Worm (Caenorhabditis elegans): ENCODE results near the gene F47B10.9.

F47B10.9 gene

ce11 chrX:10900079-10900724 is 13.7 kb downstream of the F47B10.9 start, which contains the start of gene suca-1 (continued):
- TF ChIP-seq unc-62 (GFP tag; optimal IDR thresholded peaks at IDR 0.05 in 1 of 2) = peak in 1 of 2 experiments; percentile 71
- no peak for TF ChIP-seq unc-62 (tag; optimal IDR thresholded peaks at IDR 0.05)
- no peak for TF ChIP-seq lin-38 (GFP tag; IDR thresholded peaks at IDR 0.05)
- TF ChIP-seq set-16 (GFP tag; IDR thresholded peaks at IDR 0.05) = no peak
- TF ChIP-seq lir-3 (tag; optimal IDR thresholded peaks at IDR 0.05) = no peak

DNA sequence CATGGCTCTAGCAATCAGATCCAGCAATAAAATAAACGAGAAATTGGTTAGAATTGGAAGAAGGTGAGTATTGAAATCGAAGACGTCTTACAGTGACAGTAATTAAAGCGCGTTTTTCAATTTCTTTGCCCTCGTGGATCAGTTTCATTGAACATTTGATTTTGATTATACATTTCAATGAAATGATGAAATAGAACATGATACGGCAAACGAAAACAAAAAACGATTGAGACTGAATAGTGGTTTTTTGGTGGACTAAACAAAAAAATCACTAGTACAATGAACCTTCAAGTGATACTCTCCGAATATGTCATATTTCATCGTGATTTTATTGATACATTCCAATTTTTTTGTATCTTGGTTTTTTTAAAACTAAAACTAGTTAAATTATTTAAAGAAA is 17.4 kb downstream of the F47B10.9 start, which contains the start of gene haly-1:
haly-1 (minus strand) TSS at position 101 of the 400 bp plus-strand sequence.
- TF ChIP-seq hif-1 (tag; optimal IDR thresholded peaks at IDR 0.05) (no peak), nhr-6 (tag; optimal IDR thresholded peaks at IDR 0.05) (no peak), ztf-11 (tag; optimal IDR thresholded peaks at IDR 0.05) (no peak), dmd-9 (GFP tag; IDR thresholded peaks at IDR 0.05) (no peak), nhr-25 (tag; optimal IDR thresholded peaks at IDR 0.05; ENCODE audit: borderline replicate concordance, insufficient read depth) (no peak), hmg-1.1 (GFP tag; IDR thresholded peaks at IDR 0.05) (no peak), madf-5 (GFP tag; IDR thresholded peaks at IDR 0.05) (no peak), aha-1 (tag) (no peak), fkh-10 (GFP tag; optimal IDR thresholded peaks at IDR 0.05) (no peak), R02D3.7 (tag; optimal IDR thresholded peaks at IDR 0.05) (no peak), zip-2 (tag; optimal IDR thresholded peaks at IDR 0.05) (no peak)

DNA sequence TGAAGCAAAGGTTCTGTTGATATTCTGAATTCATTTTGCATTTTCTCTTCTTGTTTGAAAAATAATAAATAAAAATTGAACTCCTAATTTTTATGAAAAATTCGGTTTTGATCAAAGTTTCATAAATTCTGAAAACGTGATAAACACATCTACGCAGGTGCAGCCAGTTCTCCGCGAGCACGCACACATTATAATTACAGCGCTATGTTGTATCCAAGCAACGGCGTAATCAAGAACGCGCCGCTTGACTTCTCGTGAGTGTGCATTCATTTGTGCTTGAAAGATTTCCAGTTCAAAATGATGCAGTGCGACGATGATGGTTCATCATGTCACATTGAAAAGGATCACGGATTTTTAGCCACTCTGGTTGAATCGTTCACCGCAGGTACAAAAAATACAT is 22.0 kb downstream of the F47B10.9 start, which contains the start of gene F47B10.3:
F47B10.3 (plus strand) TSS at position 301 of the 400 bp plus-strand sequence.
- TF ChIP-seq pha-4 (GFP tag; IDR thresholded peaks at IDR 0.05) (no peak), pha-4 (tag; optimal IDR thresholded peaks at IDR 0.05) (no peak), snpc-1.2 (GFP tag; IDR thresholded peaks at IDR 0.05) (no peak), Y105C5A.15 (GFP tag; IDR thresholded peaks at IDR 0.05) (no peak), D1046.2 (GFP tag; IDR thresholded peaks at IDR 0.05) (no peak), R02D3.7 (tag; optimal IDR thresholded peaks at IDR 0.05) (no peak), F26F4.8 (GFP tag; conservative IDR thresholded peaks at IDR 0.05) (no peak), daf-12 (tag; optimal IDR thresholded peaks at IDR 0.05) (no peak), fkh-10 (GFP tag; optimal IDR thresholded peaks at IDR 0.05) (no peak), F37D6.2 (tag; optimal IDR thresholded peaks at IDR 0.05) (no peak), zag-1 (tag; optimal IDR thresholded peaks at IDR 0.05) (no peak), lsy-2 (tag; optimal IDR thresholded peaks at IDR 0.05) (no peak)

- no peak for TF ChIP-seq unc-62 (GFP tag; optimal IDR thresholded peaks at IDR 0.05 in 1 of 2)
- TF ChIP-seq unc-62 (tag; optimal IDR thresholded peaks at IDR 0.05) = no peak
- TF ChIP-seq Y75B8A.6 (GFP tag; IDR thresholded peaks at IDR 0.05) = no peak
- TF ChIP-seq nhr-28 (tag; optimal IDR thresholded peaks at IDR 0.05) = no peak
- TF ChIP-seq lim-7 (GFP tag; IDR thresholded peaks at IDR 0.05) = no peak
Measured at ce11 chrX:10890965-10891364, 22.9 kb downstream of the F47B10.9 start, which contains the start of gene F47B10.4. TSS of gene F47B10.4 (plus strand) at chrX:10891265.

- TF ChIP-seq ztf-11 (tag; optimal IDR thresholded peaks at IDR 0.05) (no peak), aha-1 (tag) (peak; percentile 35)
Measured at ce11 chrX:10890456-10890855, 23.4 kb downstream of the F47B10.9 start, which contains the start of gene F47B10.5. TSS of gene F47B10.5 (minus strand) at chrX:10890556.

DNA sequence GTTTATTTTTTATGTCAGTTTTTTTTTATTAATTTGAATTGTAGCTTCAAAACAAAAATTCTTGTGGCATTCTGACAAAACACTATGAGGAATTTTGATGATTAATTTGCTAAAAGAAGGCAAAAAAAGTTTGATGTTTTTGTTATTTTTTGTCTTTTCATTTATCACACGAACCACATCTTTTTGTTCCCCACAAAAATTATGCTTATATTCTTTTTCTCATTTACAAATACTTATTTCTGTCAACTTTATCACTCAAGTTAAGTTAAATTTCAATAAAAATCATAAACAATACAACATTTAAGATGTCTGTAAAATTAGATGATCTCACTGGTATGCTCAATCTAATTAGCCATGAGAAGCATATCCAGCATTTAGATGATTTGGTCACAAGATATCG is 25.7 kb downstream of the F47B10.9 start, which contains the start of gene F47B10.6:
F47B10.6 (plus strand) TSS at position 301 of the 400 bp plus-strand sequence.
- TF ChIP-seq nhr-76 (tag; optimal IDR thresholded peaks at IDR 0.05) (no peak), mes-2 (tag; optimal IDR thresholded peaks at IDR 0.05; ENCODE audit: poor library complexity, severe bottlenecking) (no peak), sdz-12 (GFP tag; optimal IDR thresholded peaks at IDR 0.05) (no peak), ctbp-1 (GFP tag; IDR thresholded peaks at IDR 0.05) (no peak), F37D6.2 (tag; optimal IDR thresholded peaks at IDR 0.05) (no peak), ceh-20 (GFP tag; IDR thresholded peaks at IDR 0.05) (no peak), madf-5 (GFP tag; IDR thresholded peaks at IDR 0.05) (no peak), duxl-1 (tag; optimal IDR thresholded peaks at IDR 0.05; ENCODE audit: poor library complexity) (no peak), lir-3 (tag; optimal IDR thresholded peaks at IDR 0.05) (no peak), mxl-2 (GFP tag; conservative IDR thresholded peaks at IDR 0.05) (no peak), zag-1 (tag; optimal IDR thresholded peaks at IDR 0.05) (no peak)

Data from whole organism, L4 larva.